Fruit fly (Drosophila melanogaster): ENCODE measurements around the gene CG32069.

CG32069 gene

dm6 chr3L:11091943-11092609 is 29.7 kb upstream of the CG32069 start (continued):
- TF ChIP-seq zen2 (GFP tag; IDR thresholded peaks at IDR 0.05; ENCODE audit: partially characterized antibody) (no peak), trem (tag; optimal IDR thresholded peaks at IDR 0.05) (peak; percentile 32), CG3065 (GFP tag; optimal IDR thresholded peaks at IDR 0.05) (peak; percentile 34), CG11247 (GFP tag; IDR thresholded peaks at IDR 0.05) (peak; percentile 68), CG6175 (GFP tag; IDR thresholded peaks at IDR 0.05) (no peak), CG16779 (GFP tag; IDR thresholded peaks at IDR 0.05) (peak; percentile 68; the same call in 1 of the 2 replicates), CG10654 (GFP tag; optimal IDR thresholded peaks at IDR 0.05) (peak; percentile 37), wek (GFP tag; optimal IDR thresholded peaks at IDR 0.05) (no peak), D19B (GFP tag; optimal IDR thresholded peaks at IDR 0.05) (no peak), Bdp1 (GFP tag; optimal IDR thresholded peaks at IDR 0.05) (peak; percentile 50), Trl (optimal IDR thresholded peaks at IDR 0.05) (no peak), Trl (GFP tag; optimal IDR thresholded peaks at IDR 0.05) (peak; percentile 68), CG10979 (tag; optimal IDR thresholded peaks at IDR 0.05) (peak; percentile 23), disco-r (GFP tag; optimal IDR thresholded peaks at IDR 0.05) (peak; percentile 18), CG9437 (GFP tag; optimal IDR thresholded peaks at IDR 0.05) (peak; percentile 40), crol (GFP tag; IDR thresholded peaks at IDR 0.05) (peak; percentile 86), tap (tag; optimal IDR thresholded peaks at IDR 0.05) (no peak), BtbVII (GFP tag; optimal IDR thresholded peaks at IDR 0.05) (no peak), D (optimal IDR thresholded peaks at IDR 0.05) (no peak), D (GFP tag; optimal IDR thresholded peaks at IDR 0.05) (peak; percentile 5), odd (GFP tag; optimal IDR thresholded peaks at IDR 0.05) (no peak), row (GFP tag; IDR thresholded peaks at IDR 0.05) (no peak; the same call in 1 of the 3 replicates), CG13624 (GFP tag; optimal IDR thresholded peaks at IDR 0.05) (peak; percentile 74), nerfin-2 (GFP tag; IDR thresholded peaks at IDR 0.05; ENCODE audit: partially characterized antibody) (no peak), sd (tag; optimal IDR thresholded peaks at IDR 0.05) (peak; percentile 34), CG2116 (GFP tag; optimal IDR thresholded peaks at IDR 0.05) (peak; percentile 6), gcm2 (GFP tag; optimal IDR thresholded peaks at IDR 0.05) (no peak), CG6254 (GFP tag; optimal IDR thresholded peaks at IDR 0.05) (peak; percentile 26), Abd-B (GFP tag; optimal IDR thresholded peaks at IDR 0.05) (peak; percentile 28), CG8359 (GFP tag; optimal IDR thresholded peaks at IDR 0.05; ENCODE audit: borderline replicate concordance) (no peak), luna (GFP tag; optimal IDR thresholded peaks at IDR 0.05) (no peak), ci (GFP tag; IDR thresholded peaks at IDR 0.05) (peak; percentile 77; the same call in 2 of the 3 replicates), corto (GFP tag; optimal IDR thresholded peaks at IDR 0.05) (peak; percentile 47), Oli (tag; optimal IDR thresholded peaks at IDR 0.05) (peak; percentile 6), CG7556 (GFP tag; optimal IDR thresholded peaks at IDR 0.05) (peak; percentile 5), CG7839 (tag; optimal IDR thresholded peaks at IDR 0.05) (peak; percentile 43), CG17186 (GFP tag; optimal IDR thresholded peaks at IDR 0.05) (peak; percentile 27), ewg (GFP tag; optimal IDR thresholded peaks at IDR 0.05) (peak; percentile 7), Mrtf (GFP tag; IDR thresholded peaks at IDR 0.05) (peak; percentile 62; the same call in 2 of the 3 replicates), Hand (GFP tag; optimal IDR thresholded peaks at IDR 0.05) (peak; percentile 30), unpg (GFP tag; optimal IDR thresholded peaks at IDR 0.05) (peak; percentile 35), CG16863 (GFP tag; optimal IDR thresholded peaks at IDR 0.05) (peak; percentile 42), Vsx1 (GFP tag; optimal IDR thresholded peaks at IDR 0.05) (peak; percentile 47), Six4 (GFP tag; optimal IDR thresholded peaks at IDR 0.05) (peak; percentile 28), jumu (GFP tag; optimal IDR thresholded peaks at IDR 0.05) (peak; percentile 78), CG10209 (GFP tag; optimal IDR thresholded peaks at IDR 0.05) (peak; percentile 34), otp (GFP tag; IDR thresholded peaks at IDR 0.05) (no peak; the same call in 2 of the 3 replicates), phol (tag; optimal IDR thresholded peaks at IDR 0.05) (no peak), Dbx (GFP tag; IDR thresholded peaks at IDR 0.05) (0 out of 3 replicates have a peak, but pooled peaks have one; percentile 53), CG1792 (GFP tag; optimal IDR thresholded peaks at IDR 0.05) (peak; percentile 36)
